Worm (Caenorhabditis elegans) whole organism, L1 larva: ENCODE measurements around the gene myrf-2.

Experiments
- dpl-1 ChIP-seq, 3 experiments: fragments of 150-350 bp in 2 of 3; sonication (generic microtip) in 1 of 3; optimal IDR thresholded peaks; 2 replicates each; lab custom pipeline; 2014 to 2017; ENCODE audit warnings: missing biosample characterization in 3 of 3, missing genetic modification characterization in 3 of 3, missing genetic modification reagents in 3 of 3
- egl-27 ChIP-seq, 2 experiments: fragments of 150-350 bp in 1 of 2; sonication (generic microtip); optimal IDR thresholded peaks; 3 replicates each; lab custom pipeline; 2017 to 2018; ENCODE audit warnings: missing biosample characterization in 2 of 2, missing genetic modification characterization in 2 of 2, missing genetic modification reagents in 2 of 2
- fos-1 ChIP-seq: fragments of 150-350 bp; optimal IDR thresholded peaks from 2 replicates; lab custom pipeline; 2014; ENCODE audit warnings: missing biosample characterization, missing genetic modification characterization
- sox-4 ChIP-seq: sonication (generic microtip); optimal IDR thresholded peaks from 2 replicates; lab custom pipeline; 2016; ENCODE audit warnings: missing genetic modification characterization, missing compliant biosample characterization
- sptf-1 ChIP-seq: fragments of 150-350 bp; optimal IDR thresholded peaks from 2 replicates; lab custom pipeline; 2014; ENCODE audit warnings: missing biosample characterization, missing genetic modification characterization
- swsn-7 ChIP-seq: sonication (generic microtip); optimal IDR thresholded peaks from 2 replicates; lab custom pipeline; 2016; ENCODE audit warnings: missing genetic modification characterization, missing compliant biosample characterization
- unc-62 ChIP-seq: fragments of 150-350 bp; optimal IDR thresholded peaks from 2 replicates; lab custom pipeline; 2014; ENCODE audit warnings: missing biosample characterization, missing genetic modification reagents, missing genetic modification characterization
- zag-1 ChIP-seq: fragments of 150-350 bp; optimal IDR thresholded peaks from 2 replicates; lab custom pipeline; 2014; ENCODE audit warnings: missing biosample characterization, missing genetic modification characterization
- ztf-4 ChIP-seq: fragments of 150-350 bp; optimal IDR thresholded peaks from 2 replicates; lab custom pipeline; 2014; ENCODE audit warnings: missing biosample characterization, missing genetic modification characterization

DNA sequence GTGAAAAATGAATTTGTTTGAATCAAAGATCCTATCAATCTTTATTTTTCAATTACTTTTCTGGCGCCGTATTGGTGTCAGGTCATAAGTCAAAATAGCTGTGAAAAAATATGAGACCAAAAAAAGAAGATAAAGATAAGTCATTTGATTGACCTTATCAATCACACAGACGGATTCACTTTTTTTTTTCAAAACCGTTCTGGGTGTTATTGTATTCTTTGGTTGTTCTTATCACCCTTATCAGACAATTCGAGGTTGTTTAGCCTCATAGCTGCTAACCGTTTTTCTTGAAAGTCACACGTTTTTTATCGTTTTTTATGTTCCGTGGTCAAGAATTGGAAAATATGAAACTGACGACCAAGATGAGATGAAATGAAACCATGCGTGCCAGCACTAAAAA lies 25.6 kb downstream of the myrf-2 start:
- no peak for TF ChIP-seq zag-1
- TF ChIP-seq sox-4 (tag; lab: Kevin White, UChicago) = no peak
- no peak for TF ChIP-seq unc-62 (GFP tag; lab: Kevin White, UChicago)
- no peak for TF ChIP-seq dpl-1 (GFP tag; optimal IDR thresholded peaks at IDR 0.05; lab: Kevin White, UChicago)
- no peak for TF ChIP-seq ztf-4
- no peak for TF ChIP-seq egl-27 (tag; optimal IDR thresholded peaks at IDR 0.05; lab: Kevin White, UChicago)
- TF ChIP-seq fos-1 (tag; lab: Kevin White, UChicago) = no peak
- no peak for TF ChIP-seq swsn-7
- no peak for TF ChIP-seq sptf-1 (tag; lab: Kevin White, UChicago)
